Worm (Caenorhabditis elegans): ENCODE data around the gene lys-3.

ce11 chrV:10252682-10253081 is 30.7 kb downstream of the lys-3 start:
- TF ChIP-seq nhr-77 (tag; optimal IDR thresholded peaks at IDR 0.05): no peak
- TF ChIP-seq ZK546.5 (tag; optimal IDR thresholded peaks at IDR 0.05): no peak
- no peak for TF ChIP-seq gmeb-1 (tag; optimal IDR thresholded peaks at IDR 0.05)
- TF ChIP-seq nhr-11 (tag; optimal IDR thresholded peaks at IDR 0.05): no peak
- no peak for TF ChIP-seq nhr-10 (tag; optimal IDR thresholded peaks at IDR 0.05)
- no peak for TF ChIP-seq mdl-1 (tag; optimal IDR thresholded peaks at IDR 0.05)
- TF ChIP-seq ceh-82 (tag; optimal IDR thresholded peaks at IDR 0.05): no peak
- TF ChIP-seq nhr-25 (tag; optimal IDR thresholded peaks at IDR 0.05): no peak
- TF ChIP-seq ztf-1 (GFP tag; conservative IDR thresholded peaks at IDR 0.05): no peak
- no peak for TF ChIP-seq skn-1 (tag; optimal IDR thresholded peaks at IDR 0.05)
- TF ChIP-seq lin-39 (tag; optimal IDR thresholded peaks at IDR 0.05): no peak
- TF ChIP-seq lin-11 (tag; optimal IDR thresholded peaks at IDR 0.05): no peak
- TF ChIP-seq ceh-16 (tag; optimal IDR thresholded peaks at IDR 0.05): no peak
- no peak for TF ChIP-seq mab-5 (tag; optimal IDR thresholded peaks at IDR 0.05)

Data from whole organism, L2 larva.